Fruit fly (Drosophila melanogaster) whole organism: ENCODE data around the gene Cog2.

Experiments
- Dll ChIP-seq: fragments of >200 bp; optimal IDR thresholded peaks from 2 replicates; lab custom pipeline; 2017
- EcR ChIP-seq, 2 experiments: fragments of >200 bp; optimal IDR thresholded peaks; 2 replicates each; lab custom pipeline; 2017; ENCODE audit warnings: missing biosample characterization in 2 of 2, missing genetic modification characterization in 2 of 2, missing genetic modification reagents in 2 of 2
- pan ChIP-seq: fragments of >200 bp; optimal IDR thresholded peaks from 2 replicates; lab custom pipeline; 2017
- psq ChIP-seq: fragments of >200 bp; optimal IDR thresholded peaks from 2 replicates; lab custom pipeline; 2017
- usp ChIP-seq: fragments of >200 bp; optimal IDR thresholded peaks from 2 replicates; lab custom pipeline; 2017; ENCODE audit warnings: missing biosample characterization, missing genetic modification characterization, mixed read lengths

- TF ChIP-seq psq (lab: Kevin White, UChicago) = no peak
- TF ChIP-seq pan = no peak
- no peak for TF ChIP-seq EcR (GFP tag; optimal IDR thresholded peaks at IDR 0.05; lab: Kevin White, UChicago)
- TF ChIP-seq usp (GFP tag; lab: Kevin White, UChicago) = no peak
- TF ChIP-seq Dll (lab: Kevin White, UChicago) = no peak
Measured at dm6 chr3R:15340052-15340732, 21.3 kb downstream of the Cog2 start, which contains the start of gene SerRS-m.
